Worm (Caenorhabditis elegans) whole organism, young adult: ENCODE measurements around the gene nhr-96.

ENCODE experiments used
- B0035.1 ChIP-seq: sonication (generic microtip); optimal IDR thresholded peaks from 2 replicates; lab custom pipeline; 2016; ENCODE audit warnings: missing genetic modification characterization, mild to moderate bottlenecking, missing compliant biosample characterization, missing genotype, missing genetic modification reagents
- B0336.3 ChIP-seq: fragments of 200-800 bp; sonication (Bioruptor generic); IDR thresholded peaks from 2 replicates; pipeline ENCODE4 v1.3.6; 2022; ENCODE audit warnings: missing genetic modification characterization, missing compliant biosample characterization
- D2030.7 ChIP-seq: fragments of 200-800 bp; sonication (Bioruptor generic); IDR thresholded peaks from 2 replicates; pipeline ENCODE4 v1.3.6; 2022; ENCODE audit warnings: missing genetic modification reagents, missing genetic modification characterization, missing compliant biosample characterization
- F10E7.11 ChIP-seq: sonication (generic microtip); optimal IDR thresholded peaks from 2 replicates; lab custom pipeline; 2017; ENCODE audit warnings: mild to moderate bottlenecking, missing genetic modification characterization, moderate library complexity, missing compliant biosample characterization
- F23B12.7 ChIP-seq: sonication (generic microtip); optimal IDR thresholded peaks from 2 replicates; lab custom pipeline; 2017; ENCODE audit warnings: missing genetic modification characterization, mild to moderate bottlenecking, missing compliant biosample characterization, antibody characterized with exemption, moderate library complexity; ENCODE audit not compliant: insufficient read depth
- F52B5.7 ChIP-seq: sonication (generic microtip); optimal IDR thresholded peaks from 2 replicates; lab custom pipeline; 2016; ENCODE audit warnings: mild to moderate bottlenecking, missing genetic modification characterization, missing compliant biosample characterization
- F55B11.4 ChIP-seq: sonication (generic microtip); optimal IDR thresholded peaks from 2 replicates; lab custom pipeline; 2016; ENCODE audit warnings: missing compliant biosample characterization, missing genetic modification characterization, borderline replicate concordance; ENCODE audit not compliant: insufficient read depth
- K11D2.4 ChIP-seq: fragments of 200-800 bp; sonication (Bioruptor generic); IDR thresholded peaks from 2 replicates; pipeline ENCODE4 v1.3.6; 2022; ENCODE audit warnings: missing genetic modification reagents, missing genetic modification characterization, missing compliant biosample characterization
- K12H6.12 ChIP-seq: fragments of 200-800 bp; sonication (Bioruptor generic); optimal IDR thresholded peaks from 2 replicates; lab custom pipeline; 2018; ENCODE audit warnings: mild to moderate bottlenecking, missing genetic modification characterization, missing compliant biosample characterization
- T26A5.8 ChIP-seq: sonication (generic microtip); optimal IDR thresholded peaks from 2 replicates; lab custom pipeline; 2016; ENCODE audit warnings: missing genetic modification characterization, missing compliant biosample characterization
- Y79H2A.3 ChIP-seq: fragments of 200-800 bp; sonication (Bioruptor generic); conservative IDR thresholded peaks from 2 replicates; pipeline ENCODE4 v1.3.6; 2022; ENCODE audit warnings: missing genetic modification reagents, missing genetic modification characterization, missing compliant biosample characterization
- Y95B8A.8 ChIP-seq: fragments of 200-800 bp; sonication (Bioruptor generic); IDR thresholded peaks from 2 replicates; pipeline ENCODE4 v1.3.6; 2022; ENCODE audit warnings: missing genetic modification reagents, missing genetic modification characterization, missing compliant biosample characterization
- ama-1 ChIP-seq, 3 experiments: fragments of 150-350 bp in 1 of 3; sonication (generic microtip) in 2 of 3; optimal IDR thresholded peaks; 2 replicates each; lab custom pipeline; 2014 to 2018; ENCODE audit warnings: missing biosample characterization in 2 of 3, missing genetic modification characterization in 2 of 3, missing genetic modification reagents in 2 of 3
- aptf-2 ChIP-seq: fragments of 200-800 bp; sonication (Bioruptor generic); conservative IDR thresholded peaks from 2 replicates; pipeline ENCODE4 v1.3.6; 2022; ENCODE audit warnings: missing genetic modification reagents, missing genetic modification characterization, missing compliant biosample characterization
- attf-5 ChIP-seq: fragments of 200-800 bp; sonication (Bioruptor generic); optimal IDR thresholded peaks from 2 replicates; lab custom pipeline; 2018; ENCODE audit warnings: mild to moderate bottlenecking, missing genetic modification characterization, missing compliant biosample characterization
- bed-1 ChIP-seq: fragments of 200-800 bp; sonication (Bioruptor generic); IDR thresholded peaks from 2 replicates; pipeline ENCODE4 v1.3.6; 2022; ENCODE audit warnings: missing genetic modification reagents, missing genetic modification characterization, missing compliant biosample characterization
- ceh-58 ChIP-seq: fragments of 200-800 bp; sonication (Bioruptor generic); IDR thresholded peaks from 2 replicates; pipeline ENCODE4 v1.3.6; 2022; ENCODE audit warnings: missing genetic modification characterization, missing compliant biosample characterization
- ceh-79 ChIP-seq: sonication (generic microtip); optimal IDR thresholded peaks from 2 replicates; lab custom pipeline; 2017; ENCODE audit warnings: mild to moderate bottlenecking, missing genetic modification characterization, missing compliant biosample characterization
- chd-7 ChIP-seq: sonication (generic microtip); optimal IDR thresholded peaks from 2 replicates; lab custom pipeline; 2016; ENCODE audit warnings: mild to moderate bottlenecking, missing genetic modification characterization, moderate library complexity, missing compliant biosample characterization
- dox-1 ChIP-seq: fragments of 200-800 bp; sonication (Bioruptor generic); IDR thresholded peaks from 2 replicates; pipeline ENCODE4 v1.3.6; 2022; ENCODE audit warnings: missing genetic modification reagents, missing genetic modification characterization, missing compliant biosample characterization
- efl-1 ChIP-seq: fragments of 150-350 bp; optimal IDR thresholded peaks from 2 replicates; lab custom pipeline; 2014; ENCODE audit warnings: missing biosample characterization, missing genetic modification reagents, missing genetic modification characterization
- egrh-3 ChIP-seq: fragments of 200-800 bp; sonication (Bioruptor generic); IDR thresholded peaks from 2 replicates; pipeline ENCODE4 v1.3.6; 2022; ENCODE audit warnings: missing genetic modification reagents, missing genetic modification characterization, missing compliant biosample characterization
- ets-4 ChIP-seq: fragments of 200-800 bp; sonication (Bioruptor generic); optimal IDR thresholded peaks from 2 replicates; lab custom pipeline; 2018; ENCODE audit warnings: mild to moderate bottlenecking, missing genetic modification characterization, missing compliant biosample characterization
- fkh-3 ChIP-seq: sonication (generic microtip); optimal IDR thresholded peaks from 2 replicates; lab custom pipeline; 2016; ENCODE audit warnings: mild to moderate bottlenecking, missing genetic modification characterization, missing compliant biosample characterization
- hlh-12 ChIP-seq: sonication (generic microtip); optimal IDR thresholded peaks from 2 replicates; lab custom pipeline; 2016; ENCODE audit warnings: missing genetic modification characterization, missing compliant biosample characterization
- hlh-26 ChIP-seq: fragments of 200-800 bp; sonication (Bioruptor generic); conservative IDR thresholded peaks from 2 replicates; pipeline ENCODE4 v1.3.6; 2022; ENCODE audit warnings: missing genetic modification reagents, missing genetic modification characterization, missing compliant biosample characterization
- hmg-1.2 ChIP-seq: fragments of 200-800 bp; sonication (Bioruptor generic); IDR thresholded peaks from 2 replicates; pipeline ENCODE4 v1.3.6; 2022; ENCODE audit warnings: missing genetic modification reagents, missing genetic modification characterization, missing compliant biosample characterization
- hmg-20 ChIP-seq: fragments of 200-800 bp; sonication (Bioruptor generic); IDR thresholded peaks from 2 replicates; pipeline ENCODE4 v1.3.6; 2022; ENCODE audit warnings: missing genetic modification reagents, missing genetic modification characterization, missing compliant biosample characterization
- let-607 ChIP-seq, 2 experiments: fragments of 200-800 bp in 1 of 2; sonication (Bioruptor generic) in 1 of 2; sonication (generic microtip) in 1 of 2; optimal IDR thresholded peaks; 2 replicates each; lab custom pipeline; 2016 to 2018; ENCODE audit warnings: mild to moderate bottlenecking in 2 of 2, missing compliant biosample characterization in 2 of 2, missing genetic modification characterization in 2 of 2, moderate library complexity in 2 of 2, missing genotype in 1 of 2
- lin-54 ChIP-seq: fragments of 200-800 bp; sonication (Bioruptor generic); optimal IDR thresholded peaks from 2 replicates; lab custom pipeline; 2018; ENCODE audit warnings: mild to moderate bottlenecking, missing genetic modification characterization, missing compliant biosample characterization
- lir-1 ChIP-seq: fragments of 200-800 bp; sonication (Bioruptor generic); conservative IDR thresholded peaks from 2 replicates; pipeline ENCODE4 v1.3.6; 2022; ENCODE audit warnings: missing genetic modification reagents, missing genetic modification characterization, missing compliant biosample characterization
- lsl-1 ChIP-seq: fragments of 200-800 bp; sonication (Bioruptor generic); optimal IDR thresholded peaks from 2 replicates; lab custom pipeline; 2018; ENCODE audit warnings: mild to moderate bottlenecking, missing genetic modification characterization, moderate library complexity, missing compliant biosample characterization
- mcd-1 ChIP-seq: fragments of 200-800 bp; sonication (Bioruptor generic); IDR thresholded peaks from 2 replicates; pipeline ENCODE4 v1.3.6; 2022; ENCODE audit warnings: missing genetic modification reagents, missing genetic modification characterization, missing compliant biosample characterization
- mes-4 ChIP-seq: sonication (generic microtip); optimal IDR thresholded peaks from 2 replicates; lab custom pipeline; 2016; ENCODE audit warnings: missing genotype, missing genetic modification characterization, missing compliant biosample characterization
- nhr-120 ChIP-seq: fragments of 200-800 bp; sonication (Bioruptor generic); IDR thresholded peaks from 2 replicates; pipeline ENCODE4 v1.3.6; 2022; ENCODE audit warnings: missing genetic modification characterization, missing compliant biosample characterization
- nhr-179 ChIP-seq: sonication (generic microtip); optimal IDR thresholded peaks from 2 replicates; lab custom pipeline; 2016; ENCODE audit warnings: mild to moderate bottlenecking, missing genetic modification characterization, missing compliant biosample characterization
- nhr-90 ChIP-seq: sonication (generic microtip); optimal IDR thresholded peaks from 2 replicates; lab custom pipeline; 2016; ENCODE audit warnings: missing genotype, mild to moderate bottlenecking, missing genetic modification characterization, missing compliant biosample characterization
- pbrm-1 ChIP-seq: fragments of 200-800 bp; sonication (Bioruptor generic); IDR thresholded peaks from 2 replicates; pipeline ENCODE4 v1.3.6; 2022; ENCODE audit warnings: missing genetic modification reagents, missing genetic modification characterization, missing compliant biosample characterization
- rpc-1 ChIP-seq, 2 experiments: fragments of 150-350 bp in 1 of 2; sonication (generic microtip) in 1 of 2; optimal IDR thresholded peaks; 2 replicates each; lab custom pipeline; 2014 to 2018; ENCODE audit warnings: missing biosample characterization in 1 of 2, missing genetic modification characterization in 1 of 2, missing genetic modification reagents in 1 of 2, missing genotype in 1 of 2
- snpc-4 ChIP-seq, 5 experiments: fragments of 150-350 bp in 1 of 5; sonication (generic microtip) in 4 of 5; optimal IDR thresholded peaks; 2 replicates each; lab custom pipeline; 2014 to 2018; ENCODE audit warnings: missing genetic modification characterization in 5 of 5, missing biosample characterization in 3 of 5, antibody characterized with exemption in 2 of 5, mild to moderate bottlenecking in 2 of 5, missing compliant biosample characterization in 2 of 5, missing genotype in 2 of 5, moderate library complexity in 2 of 5, missing genetic modification reagents in 1 of 5
- tbp1 ChIP-seq: fragments of 200-800 bp; sonication (Bioruptor generic); optimal IDR thresholded peaks from 2 replicates; lab custom pipeline; 2018; ENCODE audit warnings: mild to moderate bottlenecking, missing genetic modification characterization, missing compliant biosample characterization
- unc-130 ChIP-seq: sonication (generic microtip); optimal IDR thresholded peaks from 2 replicates; lab custom pipeline; 2016; ENCODE audit warnings: missing genetic modification reagents, missing genetic modification characterization, missing compliant biosample characterization
- zim-3 ChIP-seq: sonication (generic microtip); optimal IDR thresholded peaks from 2 replicates; lab custom pipeline; 2017; ENCODE audit warnings: mild to moderate bottlenecking, missing genetic modification characterization, moderate library complexity, missing compliant biosample characterization
- ztf-3 ChIP-seq: fragments of 200-800 bp; sonication (Bioruptor generic); optimal IDR thresholded peaks from 2 replicates; lab custom pipeline; 2018; ENCODE audit warnings: mild to moderate bottlenecking, missing genetic modification characterization, missing compliant biosample characterization

Gene nhr-96

ce11 chrV:2274253-2274892 is 41.1 kb downstream of the nhr-96 start, which contains the start of the genes Y5H2A.4 and abu-4:
Y5H2A.4 (minus strand) TSS chrV:2274353.
abu-4 (plus strand) TSS chrV:2274842.
- TF ChIP-seq bed-1 = no peak
- no peak for TF ChIP-seq K12H6.12 (tag; lab: Kevin White, UChicago)
- no peak for TF ChIP-seq ztf-3 (GFP tag; lab: Kevin White, UChicago)
- TF ChIP-seq tbp1 = no peak
- no peak for TF ChIP-seq F55B11.4 (tag; lab: Kevin White, UChicago)
- TF ChIP-seq snpc-4 (GFP tag; optimal IDR thresholded peaks at IDR 0.05; lab: Kevin White, UChicago) = no peak
- no peak for TF ChIP-seq snpc-4 (tag; optimal IDR thresholded peaks at IDR 0.05; lab: Kevin White, UChicago)
- no peak for TF ChIP-seq ceh-58 (GFP tag; lab: Robert Waterston, UW)
- no peak for TF ChIP-seq hmg-1.2 (GFP tag; lab: Robert Waterston, UW)
- TF ChIP-seq zim-3 (tag; lab: Kevin White, UChicago) = no peak
- TF ChIP-seq T26A5.8 (tag; lab: Kevin White, UChicago) = no peak
- no peak for TF ChIP-seq rpc-1 (optimal IDR thresholded peaks at IDR 0.05; lab: Kevin White, UChicago)
- TF ChIP-seq rpc-1 (tag; optimal IDR thresholded peaks at IDR 0.05; lab: Kevin White, UChicago) = no peak
- TF ChIP-seq unc-130 (GFP tag; lab: Kevin White, UChicago) = no peak

ce11 chrV:2277260-2277659 is 44.0 kb downstream of the nhr-96 start:
- TF ChIP-seq hlh-12 (tag; lab: Kevin White, UChicago) = no peak
- no peak for TF ChIP-seq F10E7.11 (tag; lab: Kevin White, UChicago)
- no peak for TF ChIP-seq ceh-79
- TF ChIP-seq unc-130 (GFP tag; lab: Kevin White, UChicago) = no peak
- no peak for TF ChIP-seq nhr-90 (tag; lab: Kevin White, UChicago)
- no peak for TF ChIP-seq K11D2.4 (GFP tag; lab: Robert Waterston, UW)
- no peak for TF ChIP-seq aptf-2 (GFP tag; lab: Robert Waterston, UW)
- no peak for TF ChIP-seq T26A5.8 (tag; lab: Kevin White, UChicago)
- no peak for TF ChIP-seq hmg-20 (GFP tag; lab: Robert Waterston, UW)
- no peak for TF ChIP-seq attf-5
- TF ChIP-seq F52B5.7 (tag; lab: Kevin White, UChicago) = no peak
- no peak for TF ChIP-seq F23B12.7 (tag; lab: Kevin White, UChicago)
- TF ChIP-seq nhr-120 = no peak
- TF ChIP-seq tbp1 = peak; percentile 64
- no peak for TF ChIP-seq Y95B8A.8
- TF ChIP-seq egrh-3 (GFP tag; lab: Robert Waterston, UW) = peak; percentile 22; the same call in 1 of the 2 replicates
- TF ChIP-seq chd-7 (tag; lab: Kevin White, UChicago) = no peak
- no peak for TF ChIP-seq lsl-1 (GFP tag; lab: Kevin White, UChicago)
- peak; percentile 21; the same call in 1 of the 2 replicates for TF ChIP-seq D2030.7 (GFP tag; lab: Robert Waterston, UW)
- TF ChIP-seq ama-1 (optimal IDR thresholded peaks at IDR 0.05; lab: Kevin White, UChicago) = no peak
- no peak for TF ChIP-seq ama-1 (GFP tag; optimal IDR thresholded peaks at IDR 0.05; lab: Kevin White, UChicago)
- peak; percentile 26; the same call in 1 of the 2 replicates for TF ChIP-seq dox-1 (GFP tag; lab: Robert Waterston, UW)
- no peak for TF ChIP-seq fkh-3 (tag; lab: Kevin White, UChicago)
- 0 out of 2 replicates have a peak, but pooled peaks have one; percentile 29 for TF ChIP-seq mcd-1 (GFP tag; lab: Robert Waterston, UW)
- no peak for TF ChIP-seq K12H6.12 (tag; lab: Kevin White, UChicago)
- TF ChIP-seq hlh-26 = no peak
- TF ChIP-seq pbrm-1 (GFP tag; lab: Robert Waterston, UW) = no peak
- peak; percentile 10; the same call in 1 of the 2 replicates for TF ChIP-seq hmg-1.2 (GFP tag; lab: Robert Waterston, UW)
- peak; percentile 14 for TF ChIP-seq efl-1
- TF ChIP-seq B0035.1 (tag; lab: Kevin White, UChicago) = no peak
- no peak for TF ChIP-seq Y79H2A.3 (GFP tag; lab: Robert Waterston, UW)
- no peak for TF ChIP-seq F55B11.4 (tag; lab: Kevin White, UChicago)
- no peak for TF ChIP-seq ets-4 (GFP tag; lab: Kevin White, UChicago)
- no peak for TF ChIP-seq nhr-179 (tag; lab: Kevin White, UChicago)
- no peak for TF ChIP-seq lin-54 (GFP tag; lab: Kevin White, UChicago)
- TF ChIP-seq mes-4 (tag; lab: Kevin White, UChicago) = no peak
- no peak for TF ChIP-seq let-607 (tag; optimal IDR thresholded peaks at IDR 0.05; lab: Kevin White, UChicago)
- TF ChIP-seq lir-1 = no peak
- no peak for TF ChIP-seq B0336.3 (GFP tag; lab: Robert Waterston, UW)
